Fruit fly (Drosophila melanogaster) whole organism, adult: Measurements from ENCODE around the gene CtIP.

ENCODE experiments used
- CG11617 ChIP-seq: fragments of 200-800 bp; sonication (Bioruptor generic); optimal IDR thresholded peaks from 2 replicates; lab custom pipeline; 2017; ENCODE audit warnings: mild to moderate bottlenecking, missing biosample characterization, missing genetic modification reagents, missing genetic modification characterization
- kay ChIP-seq: fragments of 200-800 bp; sonication (Bioruptor generic); peaks from one replicate; lab custom pipeline; 2016; ENCODE audit warnings: missing biosample characterization, missing genetic modification characterization, borderline replicate concordance

- TF ChIP-seq CG11617 (no peak), kay (GFP tag; lab: Kevin White, UChicago) (no peak)
Observed at dm6 chr3L:20472607-20473006, 36.6 kb downstream of the CtIP start.
